Worm (Caenorhabditis elegans) whole organism, young adult: ENCODE data around the gene cnc-1.

Source experiments
- B0019.2 ChIP-seq: fragments of 200-800 bp; sonication (Bioruptor generic); conservative IDR thresholded peaks from 2 replicates; pipeline ENCODE4 v1.3.6; 2022; ENCODE audit warnings: missing genetic modification reagents, missing genetic modification characterization, missing compliant biosample characterization
- B0035.1 ChIP-seq: sonication (generic microtip); optimal IDR thresholded peaks from 2 replicates; lab custom pipeline; 2016; ENCODE audit warnings: missing genetic modification characterization, mild to moderate bottlenecking, missing compliant biosample characterization, missing genotype, missing genetic modification reagents
- C06A6.2 ChIP-seq: fragments of 200-800 bp; sonication (Bioruptor generic); conservative IDR thresholded peaks from 2 replicates; pipeline ENCODE4 v1.3.6; 2022; ENCODE audit warnings: missing genetic modification characterization, missing compliant biosample characterization
- D2030.7 ChIP-seq: fragments of 200-800 bp; sonication (Bioruptor generic); IDR thresholded peaks from 2 replicates; pipeline ENCODE4 v1.3.6; 2022; ENCODE audit warnings: missing genetic modification reagents, missing genetic modification characterization, missing compliant biosample characterization
- F33H1.4 ChIP-seq: fragments of 200-800 bp; sonication (Bioruptor generic); IDR thresholded peaks from 2 replicates; pipeline ENCODE4 v1.3.6; 2022; ENCODE audit warnings: missing genetic modification reagents, missing genetic modification characterization, missing compliant biosample characterization
- F37B4.10 ChIP-seq: fragments of 200-800 bp; sonication (Bioruptor generic); IDR thresholded peaks from 2 replicates; pipeline ENCODE4 v1.3.6; 2022; ENCODE audit warnings: missing genetic modification characterization, missing compliant biosample characterization
- F52B5.7 ChIP-seq: sonication (generic microtip); optimal IDR thresholded peaks from 2 replicates; lab custom pipeline; 2016; ENCODE audit warnings: mild to moderate bottlenecking, missing genetic modification characterization, missing compliant biosample characterization
- T07F8.4 ChIP-seq: sonication (generic microtip); optimal IDR thresholded peaks from 2 replicates; lab custom pipeline; 2016; ENCODE audit warnings: mild to moderate bottlenecking, missing genetic modification characterization, moderate library complexity, missing compliant biosample characterization
- ama-1 ChIP-seq, 3 experiments: fragments of 150-350 bp in 1 of 3; sonication (generic microtip) in 2 of 3; optimal IDR thresholded peaks; 2 replicates each; lab custom pipeline; 2014 to 2018; ENCODE audit warnings: missing biosample characterization in 2 of 3, missing genetic modification characterization in 2 of 3, missing genetic modification reagents in 2 of 3
- bed-1 ChIP-seq: fragments of 200-800 bp; sonication (Bioruptor generic); IDR thresholded peaks from 2 replicates; pipeline ENCODE4 v1.3.6; 2022; ENCODE audit warnings: missing genetic modification reagents, missing genetic modification characterization, missing compliant biosample characterization
- bed-2 ChIP-seq: fragments of 200-800 bp; sonication (Bioruptor generic); IDR thresholded peaks from 2 replicates; pipeline ENCODE4 v1.3.6; 2022; ENCODE audit warnings: missing genetic modification reagents, missing genetic modification characterization, missing compliant biosample characterization
- ccch-3 ChIP-seq: fragments of 200-800 bp; sonication (Bioruptor generic); optimal IDR thresholded peaks from 2 replicates; lab custom pipeline; 2018; ENCODE audit warnings: mild to moderate bottlenecking, missing genetic modification characterization, missing compliant biosample characterization
- cebp-1 ChIP-seq, 2 experiments: fragments of 200-800 bp in 1 of 2; sonication (Bioruptor generic) in 1 of 2; sonication (generic microtip) in 1 of 2; IDR thresholded peaks in 1 of 2; optimal IDR thresholded peaks in 1 of 2; 2 replicates each; pipeline versions ENCODE4 v1.3.6 to Lab custom; 2017 to 2022; ENCODE audit warnings: missing compliant biosample characterization in 2 of 2, missing genetic modification characterization in 2 of 2, mild to moderate bottlenecking in 1 of 2, missing genetic modification reagents in 1 of 2, moderate library complexity in 1 of 2
- die-1 ChIP-seq: sonication (generic microtip); optimal IDR thresholded peaks from 2 replicates; lab custom pipeline; 2016; ENCODE audit warnings: missing genotype, mild to moderate bottlenecking, missing genetic modification characterization, missing compliant biosample characterization
- egl-44 ChIP-seq: fragments of 200-800 bp; sonication (Bioruptor generic); IDR thresholded peaks from 2 replicates; pipeline ENCODE4 v1.3.6; 2022; ENCODE audit warnings: missing genetic modification reagents, missing genetic modification characterization, missing compliant biosample characterization
- egrh-3 ChIP-seq: fragments of 200-800 bp; sonication (Bioruptor generic); IDR thresholded peaks from 2 replicates; pipeline ENCODE4 v1.3.6; 2022; ENCODE audit warnings: missing genetic modification reagents, missing genetic modification characterization, missing compliant biosample characterization
- hrde-1 ChIP-seq: sonication (generic microtip); optimal IDR thresholded peaks from 2 replicates; lab custom pipeline; 2016; ENCODE audit warnings: missing genetic modification characterization, mild to moderate bottlenecking, missing compliant biosample characterization, moderate library complexity, missing genotype, missing genetic modification reagents, borderline replicate concordance
- hsf-1 ChIP-seq: fragments of 200-800 bp; sonication (Bioruptor generic); IDR thresholded peaks from 2 replicates; pipeline ENCODE4 v1.3.6; 2022; ENCODE audit warnings: missing genetic modification reagents, missing genetic modification characterization, missing compliant biosample characterization
- lin-26 ChIP-seq: fragments of 200-800 bp; sonication (Bioruptor generic); IDR thresholded peaks from 2 replicates; pipeline ENCODE4 v1.3.6; 2022; ENCODE audit warnings: missing genetic modification reagents, missing genetic modification characterization, missing compliant biosample characterization
- lin-35 ChIP-seq, 3 experiments: fragments of 150-350 bp in 2 of 3; sonication (generic microtip) in 1 of 3; optimal IDR thresholded peaks; 2 replicates each; lab custom pipeline; 2014 to 2018; ENCODE audit warnings: missing biosample characterization in 3 of 3, missing genetic modification characterization in 3 of 3, missing genetic modification reagents in 3 of 3
- lsy-27 ChIP-seq: sonication (generic microtip); optimal IDR thresholded peaks from 2 replicates; lab custom pipeline; 2017; ENCODE audit warnings: missing genetic modification characterization, mild to moderate bottlenecking, missing compliant biosample characterization, antibody characterized with exemption, missing genotype, borderline replicate concordance; ENCODE audit not compliant: insufficient read depth
- madf-10 ChIP-seq: sonication (generic microtip); optimal IDR thresholded peaks from 2 replicates; lab custom pipeline; 2016; ENCODE audit warnings: mild to moderate bottlenecking, missing genetic modification characterization, missing compliant biosample characterization
- madf-6 ChIP-seq: fragments of 200-800 bp; sonication (Bioruptor generic); IDR thresholded peaks from 2 replicates; pipeline ENCODE4 v1.3.6; 2022; ENCODE audit warnings: missing genetic modification reagents, missing genetic modification characterization, missing compliant biosample characterization
- mes-4 ChIP-seq: sonication (generic microtip); optimal IDR thresholded peaks from 2 replicates; lab custom pipeline; 2016; ENCODE audit warnings: missing genotype, missing genetic modification characterization, missing compliant biosample characterization
- mxl-1 ChIP-seq: sonication (generic microtip); optimal IDR thresholded peaks from 2 replicates; lab custom pipeline; 2016; ENCODE audit warnings: missing genetic modification characterization, missing compliant biosample characterization
- nfyb-1 ChIP-seq: fragments of 200-800 bp; sonication (Bioruptor generic); IDR thresholded peaks from 2 replicates; pipeline ENCODE4 v1.3.6; 2022; ENCODE audit warnings: missing genetic modification reagents, missing genetic modification characterization, missing compliant biosample characterization
- nhr-179 ChIP-seq: sonication (generic microtip); optimal IDR thresholded peaks from 2 replicates; lab custom pipeline; 2016; ENCODE audit warnings: mild to moderate bottlenecking, missing genetic modification characterization, missing compliant biosample characterization
- rec-8 ChIP-seq, 2 experiments: sonication (generic microtip); optimal IDR thresholded peaks; 2 replicates each; lab custom pipeline; 2016; ENCODE audit warnings: mild to moderate bottlenecking in 2 of 2, missing genetic modification characterization in 2 of 2, missing genetic modification reagents in 2 of 2, missing genotype in 2 of 2, missing biosample characterization in 1 of 2, missing compliant biosample characterization in 1 of 2, moderate library complexity in 1 of 2
- repo-1 ChIP-seq: sonication (generic microtip); optimal IDR thresholded peaks from 2 replicates; lab custom pipeline; 2017; ENCODE audit warnings: mild to moderate bottlenecking, missing genetic modification characterization, missing compliant biosample characterization
- sea-2 ChIP-seq: fragments of 200-800 bp; sonication (Bioruptor generic); IDR thresholded peaks from 2 replicates; pipeline ENCODE4 v1.3.6; 2022; ENCODE audit warnings: missing genetic modification characterization, missing compliant biosample characterization
- snpc-1.3 ChIP-seq: sonication (generic microtip); optimal IDR thresholded peaks from 2 replicates; lab custom pipeline; 2017; ENCODE audit warnings: missing genetic modification characterization, mild to moderate bottlenecking, missing compliant biosample characterization, antibody characterized with exemption, moderate library complexity, missing genotype, missing genetic modification reagents; ENCODE audit not compliant: insufficient read depth
- zim-3 ChIP-seq: sonication (generic microtip); optimal IDR thresholded peaks from 2 replicates; lab custom pipeline; 2017; ENCODE audit warnings: mild to moderate bottlenecking, missing genetic modification characterization, moderate library complexity, missing compliant biosample characterization
- ztf-18 ChIP-seq: sonication (generic microtip); optimal IDR thresholded peaks from 2 replicates; lab custom pipeline; 2016; ENCODE audit warnings: missing genotype, mild to moderate bottlenecking, missing genetic modification characterization, missing compliant biosample characterization
- ztf-22 ChIP-seq: fragments of 200-800 bp; sonication (Bioruptor generic); optimal IDR thresholded peaks from 2 replicates; lab custom pipeline; 2018; ENCODE audit warnings: mild to moderate bottlenecking, missing genetic modification characterization, moderate library complexity, missing compliant biosample characterization
- ztf-25 ChIP-seq: fragments of 200-800 bp; sonication (Bioruptor generic); IDR thresholded peaks from 2 replicates; pipeline ENCODE4 v1.3.6; 2022; ENCODE audit warnings: missing genetic modification reagents, missing genetic modification characterization, missing compliant biosample characterization
- ztf-3 ChIP-seq: fragments of 200-800 bp; sonication (Bioruptor generic); optimal IDR thresholded peaks from 2 replicates; lab custom pipeline; 2018; ENCODE audit warnings: mild to moderate bottlenecking, missing genetic modification characterization, missing compliant biosample characterization

cnc-1 gene

DNA sequence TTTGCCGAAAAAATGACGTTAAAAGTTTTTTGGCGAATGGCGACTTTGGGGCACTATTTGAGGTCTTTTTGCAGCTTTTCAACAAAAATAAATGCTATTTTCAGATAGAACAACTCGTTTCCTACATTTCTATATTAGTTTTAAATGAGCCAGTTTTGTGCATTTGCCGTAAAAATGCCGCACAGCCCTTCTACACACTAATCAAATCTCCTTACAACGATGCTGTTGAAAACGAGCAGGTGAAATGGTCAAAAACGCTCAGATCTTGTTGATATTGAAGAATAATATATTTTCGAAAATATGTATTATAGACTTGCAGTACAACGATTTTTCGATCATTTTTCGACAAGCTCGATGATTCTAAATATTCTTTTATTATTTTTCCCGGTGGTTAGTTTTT is 10.7 kb upstream of the cnc-1 start, which contains the start of gene chil-14:
TSS of gene chil-14 (plus strand) at position 301 of the 400 bp plus-strand sequence.
- TF ChIP-seq ccch-3 (GFP tag; lab: Kevin White, UChicago) (no peak), F52B5.7 (tag; lab: Kevin White, UChicago) (no peak), F33H1.4 (GFP tag; lab: Robert Waterston, UW) (no peak), ztf-3 (GFP tag; lab: Kevin White, UChicago) (no peak), nhr-179 (no peak), zim-3 (tag; lab: Kevin White, UChicago) (no peak), egrh-3 (GFP tag; lab: Robert Waterston, UW) (no peak), lin-26 (no peak), die-1 (tag; lab: Kevin White, UChicago) (no peak), bed-1 (GFP tag; lab: Robert Waterston, UW) (no peak), egl-44 (GFP tag; lab: Robert Waterston, UW) (no peak), B0035.1 (no peak), rec-8 (tag; optimal IDR thresholded peaks at IDR 0.05; lab: Kevin White, UChicago) (no peak)

DNA sequence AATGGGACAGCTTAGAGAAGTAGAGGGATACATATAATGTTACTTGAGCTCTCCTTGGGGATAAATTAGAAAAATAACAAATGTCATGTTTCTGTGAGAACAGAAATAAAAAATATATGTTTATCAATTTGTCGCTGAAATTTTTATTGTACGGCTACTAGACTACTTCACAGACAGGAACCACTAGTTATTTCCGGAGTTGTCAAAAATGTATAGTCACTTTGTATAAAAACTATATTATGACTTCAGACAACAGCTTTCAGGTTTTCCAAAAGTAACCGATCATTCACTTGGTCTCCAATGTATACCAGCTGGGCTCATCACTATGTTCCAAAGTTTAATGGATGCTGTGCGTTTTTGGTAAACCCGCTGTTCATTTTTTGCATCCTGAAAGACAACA is 7.3 kb upstream of the cnc-1 start, which contains the start of gene srj-23:
TSS of gene srj-23 (plus strand) at position 301 of the 400 bp plus-strand sequence.
- no peak for TF ChIP-seq lsy-27 (tag; lab: Kevin White, UChicago)
- no peak for TF ChIP-seq madf-10 (tag; lab: Kevin White, UChicago)
- no peak for TF ChIP-seq repo-1 (tag; lab: Kevin White, UChicago)
- TF ChIP-seq ztf-22 (GFP tag; lab: Kevin White, UChicago), result no peak
- TF ChIP-seq mes-4 (tag; lab: Kevin White, UChicago), result no peak
- TF ChIP-seq mxl-1 (tag; lab: Kevin White, UChicago), result no peak

DNA sequence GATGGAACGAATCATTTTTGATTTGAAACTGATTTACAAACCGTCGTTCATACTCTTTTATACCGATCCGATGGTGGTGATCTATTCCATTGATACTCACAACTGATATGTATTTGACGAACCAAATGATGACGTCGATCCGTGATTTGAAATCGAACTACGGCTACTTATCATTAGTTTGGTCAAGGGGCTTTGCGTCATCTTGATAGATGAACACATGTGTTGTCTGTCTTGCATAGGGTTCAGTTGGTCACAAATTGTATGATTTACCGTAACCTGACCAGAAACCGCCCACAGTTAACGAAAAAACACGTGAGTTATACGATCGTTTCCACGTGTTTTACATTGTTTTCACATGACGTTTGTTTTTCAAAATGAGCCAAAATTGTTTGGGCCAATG is 6.1 kb upstream of the cnc-1 start, which contains the start of gene cnc-2:
TSS of gene cnc-2 (minus strand) at position 24 of the 400 bp plus-strand sequence.
- TF ChIP-seq ama-1 (optimal IDR thresholded peaks at IDR 0.05; lab: Kevin White, UChicago) (no peak), ama-1 (GFP tag; optimal IDR thresholded peaks at IDR 0.05; lab: Kevin White, UChicago) (no peak), egrh-3 (GFP tag; lab: Robert Waterston, UW) (no peak), ztf-25 (GFP tag; lab: Robert Waterston, UW) (no peak), hrde-1 (no peak), ztf-18 (no peak), T07F8.4 (tag; lab: Kevin White, UChicago) (no peak), ztf-22 (GFP tag; lab: Kevin White, UChicago) (no peak), sea-2 (GFP tag; lab: Robert Waterston, UW) (no peak), C06A6.2 (GFP tag; lab: Robert Waterston, UW) (no peak), hsf-1 (no peak), madf-6 (no peak), snpc-1.3 (tag; lab: Kevin White, UChicago) (no peak), F37B4.10 (no peak), D2030.7 (GFP tag; lab: Robert Waterston, UW) (no peak), B0019.2 (GFP tag; lab: Robert Waterston, UW) (no peak), bed-2 (GFP tag; lab: Robert Waterston, UW) (no peak)

DNA sequence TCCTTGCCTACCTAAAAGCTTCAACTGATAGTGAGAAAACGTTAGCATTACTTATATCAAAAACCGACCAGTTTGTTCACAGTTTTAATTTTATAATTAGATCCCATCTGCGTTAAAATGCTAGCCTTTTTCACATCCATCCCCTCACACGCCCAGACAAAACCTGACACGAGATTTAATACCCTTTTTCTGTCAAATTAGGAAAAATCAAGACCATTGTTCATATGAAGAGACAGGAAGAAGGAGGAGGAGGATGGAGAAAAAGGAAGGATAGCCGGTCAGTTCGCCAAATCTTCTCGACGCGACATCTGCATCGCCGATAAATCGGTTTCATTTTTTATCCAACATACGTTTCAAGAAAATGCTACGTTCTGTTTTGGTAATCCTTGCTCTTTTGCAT is 3.6 kb upstream of the cnc-1 start, which contains the start of gene cnc-3:
TSS of gene cnc-3 (plus strand) at position 281 of the 400 bp plus-strand sequence.
- TF ChIP-seq cebp-1 (GFP tag; IDR thresholded peaks at IDR 0.05; lab: Robert Waterston, UW), result no peak
- TF ChIP-seq cebp-1 (tag; optimal IDR thresholded peaks at IDR 0.05; lab: Kevin White, UChicago), result no peak
- TF ChIP-seq lin-35 (GFP tag; optimal IDR thresholded peaks at IDR 0.05; lab: Kevin White, UChicago), result no peak
- TF ChIP-seq nfyb-1 (GFP tag; lab: Robert Waterston, UW), result 0 out of 2 replicates have a peak, but pooled peaks have one; percentile 45
